Worm (Caenorhabditis elegans) whole organism, L1 larva: Measurements from ENCODE around the gene F46B6.13.

ENCODE experiments used
- aha-1 ChIP-seq: fragments of 150-350 bp; optimal IDR thresholded peaks from 2 replicates; lab custom pipeline; 2014; ENCODE audit warnings: missing biosample characterization, missing genetic modification characterization
- ces-1 ChIP-seq: fragments of 150-350 bp; optimal IDR thresholded peaks from 2 replicates; lab custom pipeline; 2014; ENCODE audit warnings: missing biosample characterization, missing genetic modification reagents, missing genetic modification characterization
- ets-5 ChIP-seq: fragments of 200-800 bp; sonication (Bioruptor generic); IDR thresholded peaks from 2 replicates; pipeline ENCODE4 v1.3.6; 2022; ENCODE audit warnings: missing genetic modification characterization, missing compliant biosample characterization
- lin-39 ChIP-seq: fragments of 150-350 bp; optimal IDR thresholded peaks from 2 replicates; lab custom pipeline; 2014; ENCODE audit warnings: missing biosample characterization, missing genetic modification reagents, missing genetic modification characterization
- nhr-90 ChIP-seq: sonication (generic microtip); optimal IDR thresholded peaks from 2 replicates; lab custom pipeline; 2016; ENCODE audit warnings: mild to moderate bottlenecking, missing genetic modification characterization, missing compliant biosample characterization; ENCODE audit not compliant: poor library complexity
- pag-3 ChIP-seq: sonication (generic microtip); optimal IDR thresholded peaks from 2 replicates; lab custom pipeline; 2017; ENCODE audit warnings: missing genetic modification characterization, mild to moderate bottlenecking, missing compliant biosample characterization, antibody characterized with exemption, borderline replicate concordance; ENCODE audit not compliant: insufficient read depth
- pqm-1 ChIP-seq: sonication (generic microtip); optimal IDR thresholded peaks from 3 replicates; lab custom pipeline; 2017; ENCODE audit warnings: missing biosample characterization, missing genetic modification characterization
- unc-98 ChIP-seq: fragments of 200-800 bp; sonication (Bioruptor generic); IDR thresholded peaks from 2 replicates; pipeline ENCODE4 v1.3.6; 2022; ENCODE audit warnings: missing genetic modification characterization, missing compliant biosample characterization
- zag-1 ChIP-seq: fragments of 150-350 bp; optimal IDR thresholded peaks from 2 replicates; lab custom pipeline; 2014; ENCODE audit warnings: missing biosample characterization, missing genetic modification characterization
- ztf-11 ChIP-seq, 2 experiments: sonication (generic microtip); optimal IDR thresholded peaks; 2 replicates each; lab custom pipeline; 2016 to 2017; ENCODE audit warnings: missing genetic modification characterization in 2 of 2, missing biosample characterization in 1 of 2, missing compliant biosample characterization in 1 of 2

DNA sequence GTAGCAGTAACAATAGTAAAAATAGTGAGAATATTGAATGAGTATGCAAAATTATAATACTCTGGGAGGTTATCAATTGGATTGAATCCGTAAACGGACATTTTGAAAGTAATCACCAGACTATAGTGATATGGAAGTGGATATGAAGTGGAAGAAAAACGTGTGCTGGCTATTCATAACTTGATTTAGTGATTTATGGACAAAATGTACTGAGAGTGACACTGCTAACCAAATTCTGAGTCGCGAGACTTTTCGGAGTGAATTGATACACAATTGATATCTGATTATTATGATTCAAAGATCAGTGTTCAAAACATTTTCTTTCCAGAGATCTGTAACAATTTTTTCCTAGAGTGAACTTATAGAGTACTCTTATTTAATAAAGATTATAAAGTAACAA, 37.0 kb upstream of the F46B6.13 start, which contains the start of gene sru-38:
- TF ChIP-seq unc-98 (GFP tag; lab: Robert Waterston, UW) (no peak), pqm-1 (no peak), nhr-90 (no peak), aha-1 (tag; lab: Kevin White, UChicago) (no peak), ztf-11 (tag; optimal IDR thresholded peaks at IDR 0.05; lab: Kevin White, UChicago) (no peak), lin-39 (tag; lab: Kevin White, UChicago) (no peak), ces-1 (GFP tag; lab: Kevin White, UChicago) (no peak), ets-5 (GFP tag; lab: Robert Waterston, UW) (no peak), pag-3 (tag; lab: Kevin White, UChicago) (no peak), zag-1 (tag; lab: Kevin White, UChicago) (no peak)
